Worm (Caenorhabditis elegans) whole organism, mixed stage, embryonic: Measurements from ENCODE around the gene ccz-1.

Experiments used
- blmp-1 ChIP-seq: fragments of 150-350 bp; optimal IDR thresholded peaks from 2 replicates; lab custom pipeline; 2014; ENCODE audit warnings: missing biosample characterization, missing genetic modification characterization
- elt-3 ChIP-seq: fragments of 150-350 bp; optimal IDR thresholded peaks from 2 replicates; lab custom pipeline; 2014; ENCODE audit warnings: missing biosample characterization, missing genetic modification characterization
- unc-62 ChIP-seq: fragments of 150-350 bp; optimal IDR thresholded peaks from 2 replicates; lab custom pipeline; 2014; ENCODE audit warnings: missing biosample characterization, missing genetic modification reagents, missing genetic modification characterization

- TF ChIP-seq blmp-1 (tag; lab: Kevin White, UChicago) (no peak), unc-62 (GFP tag; lab: Kevin White, UChicago) (no peak), elt-3 (tag; lab: Kevin White, UChicago) (no peak)
Observed at ce11 chrV:13652322-13652721, 26.4 kb upstream of the ccz-1 start.
